Fruit fly (Drosophila melanogaster) whole organism, embryonic: Measurements from ENCODE around the gene CG31211.
A peak's percentile ranks its signal among the peaks of the same experiment; 100 is the strongest.

Experiments used
- Ada2b ChIP-seq: fragments of 200-800 bp; sonication (Bioruptor generic); IDR thresholded peaks from 2 replicates; pipeline ENCODE4 v1.3.6; 2022; ENCODE audit warnings: missing biosample characterization, missing genetic modification characterization
- Awh ChIP-seq: fragments of 200-800 bp; sonication (Bioruptor generic); IDR thresholded peaks from 2 replicates; pipeline ENCODE4, ENCODE4 v1.3.6; 2022; ENCODE audit warnings: missing biosample characterization, missing genetic modification characterization
- Bdp1 ChIP-seq: fragments of 200-800 bp; sonication (Bioruptor generic); optimal IDR thresholded peaks from 3 replicates; lab custom pipeline; 2016; ENCODE audit warnings: missing biosample characterization, missing genetic modification characterization
- CG10366 ChIP-seq: fragments of 200-800 bp; sonication (Bioruptor generic); IDR thresholded peaks from 2 replicates; pipeline ENCODE4 v1.3.6; 2022; ENCODE audit warnings: missing biosample characterization, missing genetic modification characterization
- CG12219 ChIP-seq: fragments of 200-800 bp; sonication (Bioruptor generic); optimal IDR thresholded peaks from 3 replicates; lab custom pipeline; 2018; ENCODE audit warnings: missing biosample characterization, mild to moderate bottlenecking, missing genetic modification characterization
- CG12659 ChIP-seq: fragments of 200-800 bp; sonication (Bioruptor generic); optimal IDR thresholded peaks from 3 replicates; lab custom pipeline; 2017; ENCODE audit warnings: mild to moderate bottlenecking, missing biosample characterization, missing genetic modification reagents, missing genetic modification characterization
- CG12744 ChIP-seq: fragments of 200-800 bp; sonication (Bioruptor generic); optimal IDR thresholded peaks from 2 replicates; lab custom pipeline; 2016; ENCODE audit warnings: missing biosample characterization, missing genetic modification characterization
- CG14965 ChIP-seq: fragments of 200-800 bp; sonication (Bioruptor generic); optimal IDR thresholded peaks from 2 replicates; lab custom pipeline; 2016; ENCODE audit warnings: missing biosample characterization, missing genetic modification characterization, borderline replicate concordance
- CG15011 ChIP-seq: fragments of 200-800 bp; sonication (Bioruptor generic); optimal IDR thresholded peaks from 3 replicates; lab custom pipeline; 2018; ENCODE audit warnings: missing biosample characterization, mild to moderate bottlenecking, missing genetic modification characterization
- CG17359 ChIP-seq: fragments of 200-800 bp; sonication (Bioruptor generic); optimal IDR thresholded peaks from 3 replicates; lab custom pipeline; 2018; ENCODE audit warnings: missing biosample characterization, mild to moderate bottlenecking, missing genetic modification characterization, moderate library complexity
- CG1832 ChIP-seq: fragments of 200-800 bp; sonication (Bioruptor generic); optimal IDR thresholded peaks from 2 replicates; lab custom pipeline; 2017; ENCODE audit warnings: missing biosample characterization, mild to moderate bottlenecking, missing genetic modification characterization, inconsistent platforms
- CG18599 ChIP-seq: fragments of 200-800 bp; sonication (Bioruptor generic); optimal IDR thresholded peaks from 3 replicates; lab custom pipeline; 2017; ENCODE audit warnings: missing biosample characterization, missing genetic modification characterization, mild to moderate bottlenecking, moderate library complexity, missing genetic modification reagents
- CG2129 ChIP-seq: fragments of 200-800 bp; sonication (Bioruptor generic); IDR thresholded peaks from 2 replicates; pipeline ENCODE4 v1.3.6; 2022; ENCODE audit warnings: missing biosample characterization, missing genetic modification characterization; ENCODE audit not compliant: partially characterized antibody
- CG3065 ChIP-seq: fragments of 200-800 bp; sonication (Bioruptor generic); optimal IDR thresholded peaks from 2 replicates; lab custom pipeline; 2016; ENCODE audit warnings: missing biosample characterization, missing genetic modification characterization
- CG31224 ChIP-seq: fragments of 200-800 bp; sonication (Bioruptor generic); IDR thresholded peaks from 2 replicates; pipeline ENCODE4 v1.3.6; 2022; ENCODE audit warnings: missing biosample characterization, missing genetic modification characterization
- CG31441 ChIP-seq: fragments of 200-800 bp; sonication (Bioruptor generic); IDR thresholded peaks from 2 replicates; pipeline ENCODE4 v1.3.6; 2022; ENCODE audit warnings: missing biosample characterization, missing genetic modification characterization
- CG33213 ChIP-seq: fragments of 200-800 bp; sonication (Bioruptor generic); optimal IDR thresholded peaks from 3 replicates; lab custom pipeline; 2016; ENCODE audit warnings: missing biosample characterization, missing genetic modification characterization
- CG3847 ChIP-seq: fragments of 200-800 bp; sonication (Bioruptor generic); IDR thresholded peaks from 2 replicates; pipeline ENCODE4 v1.3.6; 2022; ENCODE audit warnings: missing biosample characterization, missing genetic modification characterization
- CG6654 ChIP-seq: fragments of 200-800 bp; sonication (Bioruptor generic); optimal IDR thresholded peaks from 2 replicates; lab custom pipeline; 2017; ENCODE audit warnings: missing biosample characterization, mild to moderate bottlenecking, missing genetic modification characterization
- CG8089 ChIP-seq: fragments of 200-800 bp; sonication (Bioruptor generic); optimal IDR thresholded peaks from 3 replicates; lab custom pipeline; 2016; ENCODE audit warnings: missing biosample characterization, missing genetic modification characterization
- Dad ChIP-seq: fragments of 200-800 bp; sonication (Bioruptor generic); optimal IDR thresholded peaks from 3 replicates; lab custom pipeline; 2016; ENCODE audit warnings: missing biosample characterization, missing genetic modification characterization
- Drgx ChIP-seq: fragments of 200-800 bp; sonication (Bioruptor generic); IDR thresholded peaks from 2 replicates; pipeline ENCODE4 v1.3.6; 2022; ENCODE audit warnings: missing biosample characterization, missing genetic modification characterization
- HHEX ChIP-seq: fragments of 200-800 bp; sonication (Bioruptor generic); optimal IDR thresholded peaks from 3 replicates; lab custom pipeline; 2017; ENCODE audit warnings: missing biosample characterization, mild to moderate bottlenecking, missing genetic modification characterization, missing genetic modification reagents
- Hmx ChIP-seq: fragments of 200-800 bp; sonication (Bioruptor generic); optimal IDR thresholded peaks from 2 replicates; lab custom pipeline; 2016; ENCODE audit warnings: missing biosample characterization, missing genetic modification characterization
- Hr3 ChIP-seq: fragments of 200-800 bp; sonication (Bioruptor generic); optimal IDR thresholded peaks from 3 replicates; lab custom pipeline; 2016; ENCODE audit warnings: missing biosample characterization, missing genetic modification characterization
- Hr39 ChIP-seq: fragments of >200 bp; optimal IDR thresholded peaks from 2 replicates; lab custom pipeline; 2017
- Mes4 ChIP-seq: fragments of 200-800 bp; sonication (Bioruptor generic); optimal IDR thresholded peaks from 2 replicates; lab custom pipeline; 2016; ENCODE audit warnings: missing biosample characterization, missing genetic modification characterization
- Mrtf ChIP-seq: fragments of 200-800 bp; sonication (Bioruptor generic); IDR thresholded peaks from 3 replicates; pipeline ENCODE4 v1.3.6; 2022; ENCODE audit warnings: missing biosample characterization, missing genetic modification characterization
- Poxn ChIP-seq: fragments of 200-800 bp; sonication (Bioruptor generic); IDR thresholded peaks from 2 replicates; pipeline ENCODE4 v1.3.6; 2022; ENCODE audit warnings: missing biosample characterization, missing genetic modification characterization
- Side ChIP-seq: fragments of 200-800 bp; sonication (Bioruptor generic); optimal IDR thresholded peaks from 2 replicates; lab custom pipeline; 2016; ENCODE audit warnings: missing biosample characterization, missing genetic modification characterization
- Sry-δ ChIP-seq: fragments of 200-800 bp; sonication (Bioruptor generic); optimal IDR thresholded peaks from 2 replicates; lab custom pipeline; 2016; ENCODE audit warnings: missing biosample characterization, missing genetic modification characterization
- Taf1 ChIP-seq: fragments of 200-800 bp; sonication (Bioruptor generic); IDR thresholded peaks from 2 replicates; pipeline ENCODE4 v1.3.6; 2022; ENCODE audit warnings: missing biosample characterization, missing genetic modification characterization
- Tbp ChIP-seq: fragments of >200 bp; optimal IDR thresholded peaks from 2 replicates; lab custom pipeline; 2018; ENCODE audit warnings: missing biosample characterization, missing genetic modification characterization
- Xbp1 ChIP-seq: fragments of 200-800 bp; sonication (Bioruptor generic); optimal IDR thresholded peaks from 3 replicates; lab custom pipeline; 2016; ENCODE audit warnings: missing biosample characterization, mild to moderate bottlenecking, missing genetic modification characterization
- cad ChIP-seq: fragments of >200 bp; optimal IDR thresholded peaks from 2 replicates; lab custom pipeline; 2017; ENCODE audit warnings: missing biosample characterization, missing genetic modification characterization
- cg ChIP-seq: fragments of 200-800 bp; sonication (Bioruptor generic); optimal IDR thresholded peaks from 3 replicates; lab custom pipeline; 2019; ENCODE audit warnings: missing biosample characterization, mild to moderate bottlenecking, missing genetic modification characterization, moderate library complexity
- cwo ChIP-seq: fragments of 200-800 bp; sonication (Bioruptor generic); optimal IDR thresholded peaks from 3 replicates; lab custom pipeline; 2017; ENCODE audit warnings: missing biosample characterization, missing genetic modification characterization, mild to moderate bottlenecking, moderate library complexity, missing genetic modification reagents
- dmrt11E ChIP-seq: fragments of 200-800 bp; sonication (Bioruptor generic); optimal IDR thresholded peaks from 3 replicates; lab custom pipeline; 2018; ENCODE audit warnings: missing biosample characterization, mild to moderate bottlenecking, missing genetic modification characterization, moderate library complexity
- esg ChIP-seq: fragments of 200-800 bp; sonication (Bioruptor generic); conservative IDR thresholded peaks from 2 replicates; pipeline ENCODE4 v1.3.6; 2022; ENCODE audit warnings: missing biosample characterization, missing genetic modification characterization
- ewg ChIP-seq: fragments of 200-800 bp; sonication (Bioruptor generic); optimal IDR thresholded peaks from 3 replicates; lab custom pipeline; 2017; ENCODE audit warnings: mild to moderate bottlenecking, missing biosample characterization, missing genetic modification reagents, missing genetic modification characterization
- gcm ChIP-seq: fragments of 200-800 bp; sonication (Bioruptor generic); optimal IDR thresholded peaks from 2 replicates; lab custom pipeline; 2019; ENCODE audit warnings: missing biosample characterization, mild to moderate bottlenecking, missing genetic modification characterization, moderate library complexity
- gfzf ChIP-seq: fragments of 200-800 bp; sonication (Bioruptor generic); optimal IDR thresholded peaks from 2 replicates; lab custom pipeline; 2016; ENCODE audit warnings: missing biosample characterization, mild to moderate bottlenecking, missing genetic modification characterization, moderate library complexity
- ham ChIP-seq: fragments of 200-800 bp; sonication (Bioruptor generic); IDR thresholded peaks from 2 replicates; pipeline ENCODE4 v1.3.6; 2022; ENCODE audit warnings: missing biosample characterization, missing genetic modification characterization
- hbn ChIP-seq: fragments of 200-800 bp; sonication (Bioruptor generic); IDR thresholded peaks from 2 replicates; pipeline ENCODE4 v1.3.6; 2022; ENCODE audit warnings: missing biosample characterization, missing genetic modification characterization; ENCODE audit not compliant: partially characterized antibody
- inv ChIP-seq: fragments of 200-800 bp; sonication (Bioruptor generic); IDR thresholded peaks from 2 replicates; pipeline ENCODE4 v1.3.6; 2022; ENCODE audit warnings: missing biosample characterization, missing genetic modification characterization; ENCODE audit not compliant: partially characterized antibody
- mirr ChIP-seq: fragments of 200-800 bp; sonication (Bioruptor generic); optimal IDR thresholded peaks from 3 replicates; lab custom pipeline; 2018; ENCODE audit warnings: missing biosample characterization, mild to moderate bottlenecking, missing genetic modification characterization
- onecut ChIP-seq: fragments of 200-800 bp; sonication (Bioruptor generic); IDR thresholded peaks from 2 replicates; pipeline ENCODE4 v1.3.6; 2022; ENCODE audit warnings: missing biosample characterization, missing genetic modification characterization
- peb ChIP-seq: fragments of 200-800 bp; sonication (Bioruptor generic); IDR thresholded peaks from 2 replicates; pipeline ENCODE4 v1.3.6; 2022; ENCODE audit warnings: missing biosample characterization, missing genetic modification characterization
- pho ChIP-seq: fragments of 200-800 bp; sonication (Bioruptor generic); optimal IDR thresholded peaks from 2 replicates; lab custom pipeline; 2016; ENCODE audit warnings: missing biosample characterization, missing genetic modification characterization
- ranshi ChIP-seq: fragments of 200-800 bp; sonication (Bioruptor generic); IDR thresholded peaks from 2 replicates; pipeline ENCODE4 v1.3.6; 2022; ENCODE audit warnings: missing biosample characterization, missing genetic modification characterization
- trem ChIP-seq: fragments of 200-800 bp; optimal IDR thresholded peaks from 3 replicates; lab custom pipeline; 2019; ENCODE audit warnings: missing biosample characterization, mild to moderate bottlenecking, missing genetic modification characterization, moderate library complexity

Gene CG31211

DNA sequence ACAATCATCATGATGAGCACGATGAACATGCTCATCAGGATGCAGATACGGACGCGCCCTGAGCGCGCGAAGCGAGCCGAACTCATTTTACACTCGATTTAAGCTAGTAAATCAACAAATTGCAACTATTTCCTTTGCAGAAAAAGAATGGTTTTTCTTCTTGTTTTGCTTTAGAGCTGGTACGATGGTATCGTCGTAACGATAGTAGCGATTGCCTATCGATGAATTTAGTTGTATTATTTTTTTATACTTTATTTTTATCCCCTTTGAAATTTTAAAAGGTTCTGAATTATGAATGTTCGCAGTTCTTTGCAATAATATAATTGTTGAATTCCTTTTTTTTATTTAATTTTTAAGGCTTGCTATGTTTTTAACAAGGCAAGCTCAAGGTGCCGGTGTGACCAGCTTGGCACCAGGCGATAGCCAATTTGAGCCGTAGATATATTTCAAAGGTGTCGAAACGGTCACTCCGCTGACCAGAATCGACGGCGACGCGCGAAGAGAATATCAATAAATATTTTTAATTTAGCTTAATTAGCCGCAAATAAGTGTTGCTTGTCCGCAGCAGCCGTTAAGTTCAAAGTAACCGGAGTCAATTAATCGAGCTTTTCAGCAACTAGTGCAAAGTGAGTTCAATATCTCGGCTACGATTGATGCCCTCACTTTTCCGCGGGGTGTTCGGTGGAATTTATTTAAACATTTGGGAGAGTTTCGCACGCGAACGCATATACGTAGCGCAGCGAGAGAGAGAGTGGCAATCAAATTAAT, 18.0 kb downstream of the CG31211 start, which contains the start of the genes CG12213 and GC1:
CG12213 (minus strand) TSS at position 430 of the 768 bp plus-strand sequence.
GC1 (plus strand) TSS at position 447 of the 768 bp plus-strand sequence.
- TF ChIP-seq mirr (GFP tag; lab: Kevin White, UChicago) (no peak), Hr39 (lab: Kevin White, UChicago) (no peak), CG12744 (GFP tag; lab: Kevin White, UChicago) (no peak), Hr3 (GFP tag; lab: Kevin White, UChicago) (peak; percentile 33), hbn (peak; percentile 98), cg (GFP tag; lab: Kevin White, UChicago) (no peak), gcm (GFP tag; lab: Kevin White, UChicago) (no peak), Xbp1 (GFP tag; lab: Kevin White, UChicago) (peak; percentile 36), Poxn (no peak), cwo (GFP tag; lab: Kevin White, UChicago) (no peak), Awh (no peak), CG10366 (GFP tag; lab: Robert Waterston, UW) (no peak), Mrtf (GFP tag; lab: Robert Waterston, UW) (no peak), Tbp (GFP tag; lab: Kevin White, UChicago) (no peak), Hmx (no peak), Ada2b (GFP tag; lab: Robert Waterston, UW) (no peak), onecut (GFP tag; lab: Robert Waterston, UW) (no peak), inv (GFP tag; lab: Robert Waterston, UW) (peak; percentile 99), Side (GFP tag; lab: Kevin White, UChicago) (no peak), dmrt11E (tag; lab: Kevin White, UChicago) (peak; percentile 8), CG12219 (GFP tag; lab: Kevin White, UChicago) (no peak), CG31224 (GFP tag; lab: Robert Waterston, UW) (0 out of 2 replicates have a peak, but pooled peaks have one; percentile 32), CG33213 (GFP tag; lab: Kevin White, UChicago) (peak; percentile 49), Mes4 (GFP tag; lab: Kevin White, UChicago) (no peak), cad (GFP tag; lab: Kevin White, UChicago) (peak; percentile 1), CG15011 (GFP tag; lab: Kevin White, UChicago) (no peak), CG31441 (GFP tag; lab: Robert Waterston, UW) (peak; percentile 45; the same call in 1 of the 2 replicates), CG3065 (GFP tag; lab: Kevin White, UChicago) (no peak), CG3847 (GFP tag; lab: Robert Waterston, UW) (peak; percentile 69), Sry-δ (GFP tag; lab: Kevin White, UChicago) (peak; percentile 93), CG14965 (GFP tag; lab: Kevin White, UChicago) (no peak), Dad (GFP tag; lab: Kevin White, UChicago) (peak; percentile 10), gfzf (GFP tag; lab: Kevin White, UChicago) (peak; percentile 93), ewg (GFP tag; lab: Kevin White, UChicago) (peak; percentile 8), Bdp1 (GFP tag; lab: Kevin White, UChicago) (no peak), CG12659 (GFP tag; lab: Kevin White, UChicago) (peak; percentile 83), Taf1 (no peak), esg (GFP tag; lab: Robert Waterston, UW) (no peak), CG1832 (GFP tag; lab: Kevin White, UChicago) (no peak), ranshi (GFP tag; lab: Robert Waterston, UW) (no peak), CG6654 (GFP tag; lab: Kevin White, UChicago) (no peak), HHEX (GFP tag; lab: Kevin White, UChicago) (no peak), CG17359 (no peak), peb (no peak), ham (GFP tag; lab: Robert Waterston, UW) (no peak), trem (tag; lab: Kevin White, UChicago) (peak; percentile 93), Drgx (GFP tag; lab: Robert Waterston, UW) (no peak), pho (GFP tag; lab: Kevin White, UChicago) (no peak), CG8089 (GFP tag; lab: Kevin White, UChicago) (no peak), CG18599 (GFP tag; lab: Kevin White, UChicago) (no peak), CG2129 (peak; percentile 97)
